Worm (Caenorhabditis elegans): ENCODE data around the gene Y39B6A.25.

DNA sequence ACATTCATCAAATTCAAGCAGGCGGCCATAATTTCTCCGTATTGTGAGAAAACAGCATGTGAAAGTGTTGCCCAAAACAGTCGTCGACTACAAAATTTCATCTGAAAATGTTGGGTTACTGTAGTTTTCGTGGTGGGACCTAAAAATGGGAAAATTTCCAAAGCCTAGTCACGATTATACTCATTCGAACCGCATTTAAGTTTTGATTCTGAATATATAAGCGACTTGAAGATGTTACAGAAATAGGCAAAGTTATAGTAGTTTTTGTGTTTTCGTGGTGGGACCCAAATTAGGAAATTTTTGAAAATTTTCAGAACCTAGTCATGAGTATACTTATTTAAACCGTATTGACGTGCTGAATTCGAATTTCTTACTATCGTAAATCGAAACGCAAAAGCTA lies 48.4 kb upstream of the Y39B6A.25 start, which contains the start of gene Y39B6A.41:
- no peak for TF ChIP-seq Y105C5A.15 (GFP tag; IDR thresholded peaks at IDR 0.05)
- no peak for TF ChIP-seq spr-3 (GFP tag; optimal IDR thresholded peaks at IDR 0.05)
- TF ChIP-seq ceh-44 (GFP tag; IDR thresholded peaks at IDR 0.05) = no peak
- TF ChIP-seq lin-39 (tag; optimal IDR thresholded peaks at IDR 0.05) = no peak
- TF ChIP-seq unc-39 (tag; optimal IDR thresholded peaks at IDR 0.05) = no peak
- no peak for TF ChIP-seq F44E2.7 (GFP tag; IDR thresholded peaks at IDR 0.05)

Data from whole organism, L4 larva.